Worm (Caenorhabditis elegans) whole organism, midembryonic: ENCODE results near the gene F42G10.1.

ENCODE experiments used
- T22C8.4 ChIP-seq: fragments of 200-800 bp; sonication (Bioruptor generic); IDR thresholded peaks from 2 replicates; pipeline ENCODE4 v1.3.6; 2022; ENCODE audit warnings: missing genetic modification characterization, missing compliant biosample characterization
- cog-1 ChIP-seq: sonication (generic microtip); optimal IDR thresholded peaks from 2 replicates; lab custom pipeline; 2016; ENCODE audit warnings: missing genetic modification characterization, missing compliant biosample characterization
- flt-1 ChIP-seq: fragments of 200-800 bp; sonication (Bioruptor generic); IDR thresholded peaks from 2 replicates; pipeline ENCODE4 v1.3.6; 2022; ENCODE audit warnings: missing genetic modification characterization, missing compliant biosample characterization
- klf-2 ChIP-seq: fragments of 200-800 bp; sonication (Bioruptor generic); conservative IDR thresholded peaks from 2 replicates; pipeline ENCODE4 v1.3.6; 2022; ENCODE audit warnings: missing genetic modification reagents, missing genetic modification characterization, missing compliant biosample characterization
- med-1 ChIP-seq: sonication (generic microtip); optimal IDR thresholded peaks from 2 replicates; lab custom pipeline; 2017; ENCODE audit warnings: missing genetic modification characterization, mild to moderate bottlenecking, missing compliant biosample characterization, antibody characterized with exemption, missing genetic modification reagents; ENCODE audit not compliant: insufficient read depth
- ref-1 ChIP-seq: fragments of 200-800 bp; sonication (Bioruptor generic); conservative IDR thresholded peaks from 2 replicates; pipeline ENCODE4 v1.3.6; 2022; ENCODE audit warnings: missing genetic modification reagents, missing genetic modification characterization, missing compliant biosample characterization
- tab-1 ChIP-seq: fragments of 200-800 bp; sonication (Bioruptor generic); IDR thresholded peaks from 2 replicates; pipeline ENCODE4 v1.3.6; 2022; ENCODE audit warnings: missing genetic modification characterization, missing compliant biosample characterization
- ztf-23 ChIP-seq: fragments of 200-800 bp; sonication (Bioruptor generic); IDR thresholded peaks from 2 replicates; pipeline ENCODE4 v1.3.6; 2022; ENCODE audit warnings: missing genetic modification reagents, missing genetic modification characterization, missing compliant biosample characterization
- ztf-29 ChIP-seq: fragments of 200-800 bp; sonication (Bioruptor generic); IDR thresholded peaks from 2 replicates; pipeline ENCODE4 v1.3.6; 2022; ENCODE audit warnings: missing genetic modification reagents, missing genetic modification characterization, missing compliant biosample characterization

Gene F42G10.1

DNA sequence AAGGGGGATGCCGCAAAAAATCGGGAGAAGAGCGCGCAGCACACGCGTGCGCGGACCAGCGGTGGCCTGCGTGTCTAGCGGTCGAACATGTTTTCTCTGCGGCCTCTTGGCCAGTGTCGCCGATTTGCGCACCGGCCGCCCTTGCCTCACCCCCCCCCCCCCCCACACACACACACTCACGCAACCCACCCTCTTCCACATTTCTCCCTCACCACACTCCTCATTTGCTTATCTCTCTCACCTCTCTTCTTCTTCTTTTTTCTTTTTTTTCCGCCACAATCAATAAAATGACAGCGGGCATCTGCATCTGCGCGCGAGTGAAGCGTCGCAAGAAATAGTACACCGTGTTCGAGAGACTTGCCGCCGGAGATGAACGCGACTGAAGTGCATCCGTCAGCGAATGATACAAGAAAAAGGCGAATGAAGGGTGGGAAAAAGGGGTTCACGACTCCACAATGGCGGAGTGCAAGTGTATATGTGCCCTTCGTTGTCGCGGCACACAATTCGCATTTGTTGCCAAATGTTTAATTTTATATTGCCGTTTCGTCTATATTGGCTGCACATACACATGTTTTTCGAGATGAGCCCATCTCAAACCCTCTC lies 22.3 kb downstream of the F42G10.1 start:
- TF ChIP-seq ztf-29 (GFP tag; lab: Robert Waterston, UW) (0 out of 2 replicates have a peak, but pooled peaks have one; percentile 7), T22C8.4 (GFP tag; lab: Robert Waterston, UW) (peak; percentile 70), cog-1 (peak; percentile 92), flt-1 (GFP tag; lab: Robert Waterston, UW) (peak; percentile 74; the same call in 1 of the 2 replicates), tab-1 (no peak), ref-1 (no peak), ztf-23 (GFP tag; lab: Robert Waterston, UW) (peak; percentile 51; the same call in 1 of the 2 replicates), klf-2 (GFP tag; lab: Robert Waterston, UW) (no peak)

- TF ChIP-seq cog-1 (no peak), tab-1 (no peak), flt-1 (GFP tag; lab: Robert Waterston, UW) (no peak), med-1 (no peak), ztf-29 (GFP tag; lab: Robert Waterston, UW) (no peak), ref-1 (no peak), ztf-23 (GFP tag; lab: Robert Waterston, UW) (no peak), T22C8.4 (GFP tag; lab: Robert Waterston, UW) (no peak), klf-2 (GFP tag; lab: Robert Waterston, UW) (no peak)
Measured at ce11 chrX:9999192-9999591, 22.8 kb downstream of the F42G10.1 start, which contains the start of gene grk-1. Gene grk-1, minus strand, starts transcription at chrX:9999208.

- TF ChIP-seq cog-1 (no peak), med-1 (no peak), ref-1 (no peak), flt-1 (GFP tag; lab: Robert Waterston, UW) (no peak), tab-1 (no peak), ztf-23 (GFP tag; lab: Robert Waterston, UW) (no peak), ztf-29 (GFP tag; lab: Robert Waterston, UW) (no peak), klf-2 (GFP tag; lab: Robert Waterston, UW) (no peak), T22C8.4 (GFP tag; lab: Robert Waterston, UW) (no peak)
Measured at ce11 chrX:9997344-9997743, 24.6 kb downstream of the F42G10.1 start.

ce11 chrX:9993100-9993499 lies 28.9 kb downstream of the F42G10.1 start:
- no peak for TF ChIP-seq flt-1 (GFP tag; lab: Robert Waterston, UW)
- TF ChIP-seq med-1 = no peak
- TF ChIP-seq klf-2 (GFP tag; lab: Robert Waterston, UW) = no peak

DNA sequence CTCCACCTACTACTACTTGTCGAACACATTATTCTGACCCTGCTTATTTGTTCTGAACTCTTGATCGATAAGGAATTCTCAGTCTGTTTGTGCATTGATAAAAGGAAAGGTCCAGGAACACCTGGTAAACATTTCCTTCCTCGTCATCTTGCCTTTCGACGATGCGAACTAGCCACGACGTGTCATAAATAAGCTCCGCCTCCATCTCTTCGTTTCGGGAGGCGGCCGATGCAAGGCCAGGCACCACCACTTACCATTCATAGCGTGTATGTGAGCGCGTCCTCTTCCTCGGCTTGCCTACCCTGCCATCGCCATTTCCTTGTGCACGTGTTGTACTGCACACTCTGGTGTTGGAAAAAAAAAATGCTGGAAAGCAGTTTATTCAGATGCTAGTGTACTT lies 33.1 kb downstream of the F42G10.1 start:
- TF ChIP-seq ztf-29 (GFP tag; lab: Robert Waterston, UW) (peak; percentile 9; the same call in 1 of the 2 replicates), ztf-23 (GFP tag; lab: Robert Waterston, UW) (no peak), tab-1 (no peak)

DNA sequence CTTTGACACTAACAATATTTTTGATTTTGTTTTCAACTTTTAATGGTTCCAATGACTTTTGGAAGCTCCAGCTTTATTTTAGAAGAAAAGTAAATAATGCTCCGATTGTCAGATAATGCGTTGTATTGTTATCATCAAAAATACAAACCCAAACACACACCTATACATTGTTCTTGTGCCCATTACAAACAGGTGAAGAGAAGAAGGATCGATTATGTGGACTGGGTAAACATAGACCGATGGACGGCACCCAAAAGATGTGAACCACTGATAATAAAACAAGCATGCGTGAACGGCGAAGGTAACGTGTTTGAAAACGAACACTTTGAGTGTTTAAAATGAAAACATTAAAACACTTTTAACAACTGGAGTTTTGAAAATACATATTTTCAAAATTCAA lies 34.8 kb downstream of the F42G10.1 start:
- TF ChIP-seq med-1 (no peak), ref-1 (no peak), cog-1 (no peak), ztf-29 (GFP tag; lab: Robert Waterston, UW) (no peak), flt-1 (GFP tag; lab: Robert Waterston, UW) (no peak), klf-2 (GFP tag; lab: Robert Waterston, UW) (no peak), ztf-23 (GFP tag; lab: Robert Waterston, UW) (no peak), tab-1 (no peak)

DNA sequence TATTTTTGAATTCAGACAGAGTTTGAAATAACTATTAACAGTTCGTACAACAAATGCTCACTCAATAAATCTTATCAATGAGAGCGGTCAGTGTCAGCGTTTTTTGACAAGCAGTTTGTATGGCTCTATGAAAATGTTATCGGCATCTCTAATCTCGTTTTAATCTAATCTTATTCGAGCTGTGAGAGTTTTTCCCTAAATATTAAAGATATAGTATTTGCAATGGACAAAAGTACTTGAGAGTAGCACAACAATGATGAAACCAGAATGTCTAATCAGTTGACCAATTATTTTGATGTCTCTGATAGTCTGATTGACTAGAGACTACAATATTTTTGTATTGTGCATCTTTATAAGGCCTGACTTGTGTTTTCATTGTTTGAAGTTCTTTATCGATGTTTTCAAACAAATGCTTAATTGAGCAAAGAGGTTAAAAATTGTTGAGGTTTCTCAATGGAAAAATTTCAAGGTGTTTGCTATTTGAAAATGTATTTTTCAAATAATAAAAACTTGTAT lies 37.0 kb downstream of the F42G10.1 start, which contains the start of gene F19C6.5:
F19C6.5 (minus strand) TSS at position 51 of the 516 bp plus-strand sequence.
- TF ChIP-seq med-1 (no peak), ztf-23 (GFP tag; lab: Robert Waterston, UW) (no peak), klf-2 (GFP tag; lab: Robert Waterston, UW) (no peak), ztf-29 (GFP tag; lab: Robert Waterston, UW) (no peak), flt-1 (GFP tag; lab: Robert Waterston, UW) (no peak), tab-1 (no peak), cog-1 (no peak), ref-1 (no peak), T22C8.4 (GFP tag; lab: Robert Waterston, UW) (no peak)

- TF ChIP-seq cog-1 (no peak), klf-2 (GFP tag; lab: Robert Waterston, UW) (no peak), T22C8.4 (GFP tag; lab: Robert Waterston, UW) (no peak), med-1 (no peak), ztf-29 (GFP tag; lab: Robert Waterston, UW) (no peak), ztf-23 (GFP tag; lab: Robert Waterston, UW) (no peak), flt-1 (GFP tag; lab: Robert Waterston, UW) (no peak), ref-1 (no peak), tab-1 (no peak)
Measured at ce11 chrX:9981259-9981658, 40.7 kb downstream of the F42G10.1 start.

DNA sequence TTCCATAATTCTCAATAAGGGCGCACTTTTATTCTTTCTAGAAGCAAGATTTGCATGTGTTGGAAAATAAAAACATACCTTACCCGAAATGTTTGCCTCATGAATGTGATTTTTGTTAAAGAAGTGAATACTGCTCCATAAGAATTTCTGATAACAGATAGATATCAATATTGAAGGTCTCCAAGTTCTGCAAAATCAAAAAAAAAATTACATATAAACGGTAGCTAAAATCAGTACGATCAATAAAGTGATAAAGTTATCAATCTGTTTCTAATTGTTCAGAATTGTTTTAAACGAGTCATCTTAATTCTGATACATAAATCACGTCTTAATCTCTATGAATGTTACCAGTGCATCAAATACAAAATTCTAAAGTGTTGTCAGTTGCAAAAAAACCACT lies 45.8 kb downstream of the F42G10.1 start, which contains the start of gene mgl-1:
mgl-1 (minus strand) TSS at position 101 of the 400 bp plus-strand sequence.
- TF ChIP-seq T22C8.4 (GFP tag; lab: Robert Waterston, UW) = no peak
- TF ChIP-seq ztf-29 (GFP tag; lab: Robert Waterston, UW) = no peak
- TF ChIP-seq tab-1 = no peak
- TF ChIP-seq ztf-23 (GFP tag; lab: Robert Waterston, UW) = no peak
- no peak for TF ChIP-seq med-1
- TF ChIP-seq ref-1 = no peak
- TF ChIP-seq klf-2 (GFP tag; lab: Robert Waterston, UW) = no peak
- TF ChIP-seq cog-1 = no peak
- TF ChIP-seq flt-1 (GFP tag; lab: Robert Waterston, UW) = no peak
